Fruit fly (Drosophila melanogaster) whole organism, embryonic: Measurements from ENCODE around the gene glob1.
A peak's percentile ranks its signal among the peaks of the same experiment; 100 is the strongest.
"Not testable (repeated sequence)": the region's sequence is repeated elsewhere in the genome, so short reads cannot be mapped to it uniquely, and the experiment has no call there.

Experiments
- Adf1 ChIP-seq: fragments of 200-800 bp; sonication (Bioruptor generic); IDR thresholded peaks from 2 replicates; pipeline ENCODE4 v1.3.6; 2022; ENCODE audit warnings: missing biosample characterization, missing genetic modification characterization
- Atf6 ChIP-seq: fragments of 200-800 bp; sonication (Bioruptor generic); IDR thresholded peaks from 2 replicates; pipeline ENCODE4 v1.3.6; 2022; ENCODE audit warnings: missing biosample characterization, missing genetic modification characterization
- B-H2 ChIP-seq: fragments of 200-800 bp; sonication (Bioruptor generic); optimal IDR thresholded peaks from 2 replicates; lab custom pipeline; 2018; ENCODE audit warnings: missing biosample characterization, mild to moderate bottlenecking, missing genetic modification characterization
- Bdp1 ChIP-seq: fragments of 200-800 bp; sonication (Bioruptor generic); optimal IDR thresholded peaks from 3 replicates; lab custom pipeline; 2016; ENCODE audit warnings: missing biosample characterization, missing genetic modification characterization
- CG11085 ChIP-seq: fragments of 200-800 bp; sonication (Bioruptor generic); IDR thresholded peaks from 2 replicates; pipeline ENCODE4 v1.3.6; 2022; ENCODE audit warnings: missing biosample characterization, missing genetic modification characterization
- CG11456 ChIP-seq: fragments of 200-800 bp; sonication (Bioruptor generic); IDR thresholded peaks from 3 replicates; pipeline ENCODE4 v1.3.6; 2022; ENCODE audit warnings: missing biosample characterization, missing genetic modification characterization
- CG14441 ChIP-seq: fragments of 200-800 bp; sonication (Bioruptor generic); IDR thresholded peaks from 2 replicates; pipeline ENCODE4 v1.3.6; 2022; ENCODE audit warnings: missing biosample characterization, missing genetic modification characterization
- CG14965 ChIP-seq: fragments of 200-800 bp; sonication (Bioruptor generic); optimal IDR thresholded peaks from 2 replicates; lab custom pipeline; 2016; ENCODE audit warnings: missing biosample characterization, missing genetic modification characterization, borderline replicate concordance
- CG2120 ChIP-seq: fragments of 200-800 bp; sonication (Bioruptor generic); optimal IDR thresholded peaks from 3 replicates; lab custom pipeline; 2016; ENCODE audit warnings: missing biosample characterization, missing genetic modification characterization
- CG2889 ChIP-seq: fragments of 200-800 bp; sonication (Bioruptor generic); IDR thresholded peaks from 3 replicates; pipeline ENCODE4 v1.3.6; 2022; ENCODE audit warnings: missing biosample characterization, missing genetic modification characterization
- CG31224 ChIP-seq: fragments of 200-800 bp; sonication (Bioruptor generic); IDR thresholded peaks from 2 replicates; pipeline ENCODE4 v1.3.6; 2022; ENCODE audit warnings: missing biosample characterization, missing genetic modification characterization
- CG32532 ChIP-seq: fragments of 200-800 bp; sonication (Bioruptor generic); IDR thresholded peaks from 2 replicates; pipeline ENCODE4 v1.3.6; 2022; ENCODE audit warnings: missing biosample characterization, missing genetic modification characterization
- CG3847 ChIP-seq: fragments of 200-800 bp; sonication (Bioruptor generic); IDR thresholded peaks from 2 replicates; pipeline ENCODE4 v1.3.6; 2022; ENCODE audit warnings: missing biosample characterization, missing genetic modification characterization
- CG4707 ChIP-seq: fragments of 200-800 bp; sonication (Bioruptor generic); optimal IDR thresholded peaks from 2 replicates; lab custom pipeline; 2018; ENCODE audit warnings: missing biosample characterization, mild to moderate bottlenecking, missing genetic modification characterization, moderate library complexity
- CG7372 ChIP-seq: fragments of 200-800 bp; sonication (Bioruptor generic); IDR thresholded peaks from 2 replicates; pipeline ENCODE4 v1.3.6; 2022; ENCODE audit warnings: missing biosample characterization, missing genetic modification characterization
- CG9215 ChIP-seq: fragments of 200-800 bp; sonication (Bioruptor generic); IDR thresholded peaks from 2 replicates; pipeline ENCODE4 v1.3.6; 2022; ENCODE audit warnings: missing biosample characterization, missing genetic modification characterization
- CG9817 ChIP-seq: fragments of 200-800 bp; sonication (Bioruptor generic); optimal IDR thresholded peaks from 2 replicates; lab custom pipeline; 2018; ENCODE audit warnings: missing biosample characterization, mild to moderate bottlenecking, missing genetic modification characterization, moderate library complexity
- Dbx ChIP-seq: fragments of 200-800 bp; sonication (Bioruptor generic); IDR thresholded peaks from 3 replicates; pipeline ENCODE4 v1.3.6; 2022; ENCODE audit warnings: missing biosample characterization, missing genetic modification characterization
- Dref ChIP-seq: fragments of 200-800 bp; sonication (Bioruptor generic); IDR thresholded peaks from 2 replicates; pipeline ENCODE4 v1.3.6; 2022; ENCODE audit warnings: missing biosample characterization, missing genetic modification characterization
- Drgx ChIP-seq: fragments of 200-800 bp; sonication (Bioruptor generic); IDR thresholded peaks from 2 replicates; pipeline ENCODE4 v1.3.6; 2022; ENCODE audit warnings: missing biosample characterization, missing genetic modification characterization
- E2f2 ChIP-seq: fragments of 200-800 bp; sonication (Bioruptor generic); IDR thresholded peaks from 2 replicates; pipeline ENCODE4 v1.3.6; 2022; ENCODE audit warnings: missing biosample characterization, missing genetic modification characterization
- Ets65A ChIP-seq: fragments of 200-800 bp; sonication (Bioruptor generic); peaks from one replicate; lab custom pipeline; 2016; ENCODE audit warnings: missing biosample characterization, missing genetic modification characterization
- HLH3B ChIP-seq: fragments of 200-800 bp; sonication (Bioruptor generic); IDR thresholded peaks from 2 replicates; pipeline ENCODE4 v1.3.6; 2022; ENCODE audit warnings: missing biosample characterization, missing genetic modification characterization
- HLHmδ ChIP-seq: fragments of 200-800 bp; sonication (Bioruptor generic); optimal IDR thresholded peaks from 2 replicates; lab custom pipeline; 2018; ENCODE audit warnings: missing biosample characterization, mild to moderate bottlenecking, missing genetic modification characterization, moderate library complexity
- Hmr ChIP-seq: fragments of 200-800 bp; sonication (Bioruptor generic); optimal IDR thresholded peaks from 3 replicates; lab custom pipeline; 2017; ENCODE audit warnings: mild to moderate bottlenecking, missing biosample characterization, missing genetic modification reagents, missing genetic modification characterization
- MBD-R2 ChIP-seq: fragments of 200-800 bp; sonication (Bioruptor generic); IDR thresholded peaks from 2 replicates; pipeline ENCODE4 v1.3.6; 2022; ENCODE audit warnings: missing biosample characterization, missing genetic modification characterization
- Max ChIP-seq: fragments of 200-800 bp; sonication (Bioruptor generic); optimal IDR thresholded peaks from 2 replicates; lab custom pipeline; 2016; ENCODE audit warnings: missing biosample characterization, mild to moderate bottlenecking, missing genetic modification characterization
- Mrtf ChIP-seq: fragments of 200-800 bp; sonication (Bioruptor generic); IDR thresholded peaks from 3 replicates; pipeline ENCODE4 v1.3.6; 2022; ENCODE audit warnings: missing biosample characterization, missing genetic modification characterization
- Optix ChIP-seq: fragments of 200-800 bp; sonication (Bioruptor generic); IDR thresholded peaks from 3 replicates; pipeline ENCODE4 v1.3.6; 2022; ENCODE audit warnings: missing biosample characterization, missing genetic modification characterization
- Rfx ChIP-seq: fragments of 200-800 bp; sonication (Bioruptor generic); IDR thresholded peaks from 2 replicates; pipeline ENCODE4 v1.3.6; 2022; ENCODE audit warnings: missing biosample characterization, missing genetic modification characterization
- Six4 ChIP-seq: fragments of 200-800 bp; sonication (Bioruptor generic); optimal IDR thresholded peaks from 2 replicates; lab custom pipeline; 2016; ENCODE audit warnings: missing biosample characterization, missing genetic modification characterization
- cas ChIP-seq: fragments of 200-800 bp; sonication (Bioruptor generic); IDR thresholded peaks from 2 replicates; pipeline ENCODE4 v1.3.6; 2022; ENCODE audit warnings: missing biosample characterization, missing genetic modification characterization
- danr ChIP-seq: fragments of 200-800 bp; sonication (Bioruptor generic); IDR thresholded peaks from 2 replicates; pipeline ENCODE4 v1.3.6; 2022; ENCODE audit warnings: missing biosample characterization, missing genetic modification characterization
- dmrt99B ChIP-seq: fragments of 200-800 bp; sonication (Bioruptor generic); optimal IDR thresholded peaks from 2 replicates; lab custom pipeline; 2018; ENCODE audit warnings: missing biosample characterization, mild to moderate bottlenecking, missing genetic modification characterization, moderate library complexity
- dysf ChIP-seq: fragments of 200-800 bp; sonication (Bioruptor generic); IDR thresholded peaks from 3 replicates; pipeline ENCODE4 v1.3.6; 2022; ENCODE audit warnings: missing biosample characterization, missing genetic modification characterization
- esg ChIP-seq: fragments of 200-800 bp; sonication (Bioruptor generic); conservative IDR thresholded peaks from 2 replicates; pipeline ENCODE4 v1.3.6; 2022; ENCODE audit warnings: missing biosample characterization, missing genetic modification characterization
- gce ChIP-seq: fragments of 200-800 bp; sonication (Bioruptor generic); IDR thresholded peaks from 3 replicates; pipeline ENCODE4 v1.3.6; 2022; ENCODE audit warnings: missing biosample characterization, missing genetic modification characterization
- gcm2 ChIP-seq: fragments of 200-800 bp; sonication (Bioruptor generic); optimal IDR thresholded peaks from 2 replicates; lab custom pipeline; 2016; ENCODE audit warnings: missing biosample characterization, missing genetic modification characterization
- gem ChIP-seq: fragments of 200-800 bp; sonication (Bioruptor generic); optimal IDR thresholded peaks from 2 replicates; lab custom pipeline; 2019; ENCODE audit warnings: missing biosample characterization, mild to moderate bottlenecking, missing genetic modification characterization, moderate library complexity
- lbe ChIP-seq: fragments of 200-800 bp; sonication (Bioruptor generic); optimal IDR thresholded peaks from 2 replicates; lab custom pipeline; 2016; ENCODE audit warnings: missing biosample characterization, mild to moderate bottlenecking, missing genetic modification characterization
- lmd ChIP-seq: fragments of 200-800 bp; sonication (Bioruptor generic); IDR thresholded peaks from 2 replicates; pipeline ENCODE4 v1.3.6; 2022; ENCODE audit warnings: missing biosample characterization, missing genetic modification characterization
- prd ChIP-seq, 3 experiments: fragments of >200 bp in 2 of 3; fragments of 200-800 bp in 1 of 3; sonication (Bioruptor generic) in 1 of 3; optimal IDR thresholded peaks in 2 of 3; IDR thresholded peaks in 1 of 3; 2 replicates in 2 of 3; 3 replicates in 1 of 3; pipeline versions ENCODE4 v1.3.6 to Lab custom; 2017 to 2022; ENCODE audit warnings: missing biosample characterization in 1 of 3, missing genetic modification characterization in 1 of 3
- ranshi ChIP-seq: fragments of 200-800 bp; sonication (Bioruptor generic); IDR thresholded peaks from 2 replicates; pipeline ENCODE4 v1.3.6; 2022; ENCODE audit warnings: missing biosample characterization, missing genetic modification characterization
- row ChIP-seq: fragments of 200-800 bp; sonication (Bioruptor generic); IDR thresholded peaks from 3 replicates; pipeline ENCODE4 v1.3.6; 2022; ENCODE audit warnings: missing biosample characterization, missing genetic modification characterization
- sens ChIP-seq: fragments of 200-800 bp; sonication (Bioruptor generic); peaks from one replicate; lab custom pipeline; 2016; ENCODE audit warnings: missing biosample characterization, missing genetic modification characterization
- slbo ChIP-seq: fragments of 200-800 bp; sonication (Bioruptor generic); IDR thresholded peaks from 2 replicates; pipeline ENCODE4 v1.3.6; 2022; ENCODE audit warnings: missing biosample characterization, missing genetic modification characterization
- so ChIP-seq: fragments of 200-800 bp; sonication (Bioruptor generic); IDR thresholded peaks from 3 replicates; pipeline ENCODE4 v1.3.6; 2022; ENCODE audit warnings: missing biosample characterization, missing genetic modification characterization
- sob ChIP-seq: fragments of 200-800 bp; sonication (Bioruptor generic); IDR thresholded peaks from 2 replicates; pipeline ENCODE4 v1.3.6; 2022; ENCODE audit warnings: missing biosample characterization, missing genetic modification characterization
- toy ChIP-seq: fragments of 200-800 bp; sonication (Bioruptor generic); IDR thresholded peaks from 2 replicates; pipeline ENCODE4 v1.3.6; 2022; ENCODE audit warnings: missing biosample characterization, missing genetic modification characterization
- vvl ChIP-seq: fragments of 200-800 bp; sonication (Bioruptor generic); IDR thresholded peaks from 2 replicates; pipeline ENCODE4 v1.3.6; 2022; ENCODE audit warnings: missing biosample characterization, missing genetic modification characterization
- wdn ChIP-seq: fragments of 200-800 bp; sonication (Bioruptor generic); IDR thresholded peaks from 2 replicates; pipeline ENCODE4 v1.3.6; 2022; ENCODE audit warnings: missing biosample characterization, missing genetic modification characterization

Gene glob1

dm6 chr3R:15901097-15901709, 3.2 kb downstream of the glob1 start (continued):
- TF ChIP-seq CG7372 (GFP tag; lab: Robert Waterston, UW) (peak; percentile 46; the same call in 1 of the 2 replicates), so (0 out of 3 replicates have a peak, but pooled peaks have one; percentile 15), CG2889 (GFP tag; lab: Robert Waterston, UW) (0 out of 3 replicates have a peak, but pooled peaks have one; percentile 11), CG31224 (0 out of 2 replicates have a peak, but pooled peaks have one; percentile 34), CG14441 (GFP tag; lab: Robert Waterston, UW) (peak; percentile 38; the same call in 1 of the 2 replicates), danr (peak; percentile 37; the same call in 1 of the 2 replicates), toy (0 out of 2 replicates have a peak, but pooled peaks have one; percentile 27), Mrtf (GFP tag; lab: Robert Waterston, UW) (0 out of 3 replicates have a peak, but pooled peaks have one; percentile 27), Atf6 (GFP tag; lab: Robert Waterston, UW) (peak; percentile 73), CG11456 (GFP tag; lab: Robert Waterston, UW) (peak; percentile 46; the same call in 1 of the 3 replicates), Rfx (GFP tag; lab: Robert Waterston, UW) (peak; percentile 88), Dbx (GFP tag; lab: Robert Waterston, UW) (peak; percentile 83), HLH3B (GFP tag; lab: Robert Waterston, UW) (0 out of 2 replicates have a peak, but pooled peaks have one; percentile 14), MBD-R2 (GFP tag; lab: Robert Waterston, UW) (peak; percentile 21; the same call in 1 of the 2 replicates), dysf (GFP tag; lab: Robert Waterston, UW) (peak; percentile 67; the same call in 2 of the 3 replicates), slbo (GFP tag; lab: Robert Waterston, UW) (peak; percentile 84), Adf1 (GFP tag; lab: Robert Waterston, UW) (peak; percentile 29; the same call in 1 of the 2 replicates), Optix (peak; percentile 39; the same call in 1 of the 3 replicates), gce (peak; percentile 41; the same call in 1 of the 3 replicates), CG3847 (GFP tag; lab: Robert Waterston, UW) (peak; percentile 56), cas (GFP tag; lab: Robert Waterston, UW) (peak; percentile 52; the same call in 1 of the 2 replicates), CG9215 (GFP tag; lab: Robert Waterston, UW) (peak; percentile 67), row (peak; percentile 75), lmd (GFP tag; lab: Robert Waterston, UW) (peak; percentile 62; the same call in 1 of the 2 replicates), lbe (GFP tag; lab: Kevin White, UChicago) (peak; percentile 3), CG11085 (GFP tag; lab: Robert Waterston, UW) (peak; percentile 22; the same call in 1 of the 2 replicates), CG32532 (GFP tag; lab: Robert Waterston, UW) (peak; percentile 82), prd (GFP tag; IDR thresholded peaks at IDR 0.05; lab: Robert Waterston, UW) (peak; percentile 47; the same call in 2 of the 3 replicates), wdn (peak; percentile 59; the same call in 1 of the 2 replicates), E2f2 (GFP tag; lab: Robert Waterston, UW) (peak; percentile 41; the same call in 1 of the 2 replicates), esg (GFP tag; lab: Robert Waterston, UW) (0 out of 2 replicates have a peak, but pooled peaks have one; percentile 25), sob (GFP tag; lab: Robert Waterston, UW) (peak; percentile 69), vvl (GFP tag; lab: Robert Waterston, UW) (peak; percentile 61), ranshi (GFP tag; lab: Robert Waterston, UW) (peak; percentile 67), Ets65A (peak; percentile 39), Drgx (peak; percentile 91)
- not testable (repeated sequence) for TF ChIP-seq prd (optimal IDR thresholded peaks at IDR 0.05; lab: Kevin White, UChicago)

dm6 chr3R:15899650-15900049, 4.8 kb downstream of the glob1 start:
- TF ChIP-seq CG2120 (GFP tag; lab: Kevin White, UChicago): peak; percentile 13
- peak; percentile 8 for TF ChIP-seq Hmr (GFP tag; lab: Kevin White, UChicago)
- no peak for TF ChIP-seq gcm2 (GFP tag; lab: Kevin White, UChicago)
- TF ChIP-seq CG4707 (GFP tag; lab: Kevin White, UChicago): no peak
- TF ChIP-seq Bdp1 (GFP tag; lab: Kevin White, UChicago): no peak
- no peak for TF ChIP-seq Six4 (GFP tag; lab: Kevin White, UChicago)
- TF ChIP-seq CG14965 (GFP tag; lab: Kevin White, UChicago): no peak
- TF ChIP-seq CG9817: no peak
- peak; percentile 51 for TF ChIP-seq sens
- peak; percentile 9 for TF ChIP-seq dmrt99B
- no peak for TF ChIP-seq B-H2 (GFP tag; lab: Kevin White, UChicago)
- peak; percentile 48 for TF ChIP-seq Drgx
- peak; percentile 8 for TF ChIP-seq gem (tag; lab: Kevin White, UChicago)
- TF ChIP-seq HLHmδ: no peak
- TF ChIP-seq Max (GFP tag; lab: Kevin White, UChicago): no peak
- no peak for TF ChIP-seq Dref (GFP tag; lab: Robert Waterston, UW)
- TF ChIP-seq Rfx (GFP tag; lab: Robert Waterston, UW): peak; percentile 5; the same call in 1 of the 2 replicates
